Worm (Caenorhabditis elegans): ENCODE measurements around the gene C39B5.10.

- TF ChIP-seq flt-1 (GFP tag; IDR thresholded peaks at IDR 0.05), result no peak
- TF ChIP-seq ztf-23 (GFP tag; IDR thresholded peaks at IDR 0.05), result no peak
- no peak for TF ChIP-seq tab-1 (GFP tag; IDR thresholded peaks at IDR 0.05)
- TF ChIP-seq T22C8.4 (GFP tag; IDR thresholded peaks at IDR 0.05), result no peak
- no peak for TF ChIP-seq cog-1 (tag; optimal IDR thresholded peaks at IDR 0.05)
- TF ChIP-seq ztf-29 (GFP tag; IDR thresholded peaks at IDR 0.05), result no peak
- no peak for TF ChIP-seq ref-1 (GFP tag; conservative IDR thresholded peaks at IDR 0.05)
Measured at ce11 chrIII:2211120-2211519, 28.3 kb downstream of the C39B5.10 start, which contains the start of gene C39B5.14.

All from whole organism, midembryonic.